Worm (Caenorhabditis elegans): ENCODE measurements around the gene gpc-1.

- no peak for TF ChIP-seq ztf-11 (tag; optimal IDR thresholded peaks at IDR 0.05)
- TF ChIP-seq ces-1 (GFP tag; optimal IDR thresholded peaks at IDR 0.05) = peak; percentile 2
- no peak for TF ChIP-seq nhr-237 (tag; optimal IDR thresholded peaks at IDR 0.05)
- TF ChIP-seq nhr-28 (tag; optimal IDR thresholded peaks at IDR 0.05) = no peak
- TF ChIP-seq nhr-76 (tag; optimal IDR thresholded peaks at IDR 0.05) = no peak
- TF ChIP-seq lin-32 (GFP tag; optimal IDR thresholded peaks at IDR 0.05) = no peak
- no peak for TF ChIP-seq lsy-2 (tag; optimal IDR thresholded peaks at IDR 0.05)
- peak; percentile 39 for TF ChIP-seq mep-1 (tag; optimal IDR thresholded peaks at IDR 0.05)
Observed at ce11 chrX:12903810-12904209, 19.0 kb upstream of the gpc-1 start.
